Fruit fly (Drosophila melanogaster) whole organism, embryonic: ENCODE data around the gene Pvf3.

Experiments used
- B-H1 ChIP-seq: fragments of 200-800 bp; sonication (Bioruptor generic); IDR thresholded peaks from 3 replicates; pipeline ENCODE4 v1.3.6; 2022; ENCODE audit warnings: missing biosample characterization, missing genetic modification characterization
- CG10462 ChIP-seq: fragments of 200-800 bp; sonication (Bioruptor generic); optimal IDR thresholded peaks from 2 replicates; lab custom pipeline; 2016; ENCODE audit warnings: missing biosample characterization, missing genetic modification characterization
- CG12659 ChIP-seq: fragments of 200-800 bp; sonication (Bioruptor generic); optimal IDR thresholded peaks from 3 replicates; lab custom pipeline; 2017; ENCODE audit warnings: mild to moderate bottlenecking, missing biosample characterization, missing genetic modification reagents, missing genetic modification characterization
- CG15011 ChIP-seq: fragments of 200-800 bp; sonication (Bioruptor generic); optimal IDR thresholded peaks from 3 replicates; lab custom pipeline; 2018; ENCODE audit warnings: missing biosample characterization, mild to moderate bottlenecking, missing genetic modification characterization
- CG1603 ChIP-seq: fragments of 200-800 bp; sonication (Bioruptor generic); optimal IDR thresholded peaks from 2 replicates; lab custom pipeline; 2019; ENCODE audit warnings: missing biosample characterization, mild to moderate bottlenecking, missing genetic modification characterization, moderate library complexity
- CG17359 ChIP-seq: fragments of 200-800 bp; sonication (Bioruptor generic); optimal IDR thresholded peaks from 3 replicates; lab custom pipeline; 2018; ENCODE audit warnings: missing biosample characterization, mild to moderate bottlenecking, missing genetic modification characterization, moderate library complexity
- CG17912 ChIP-seq: fragments of 200-800 bp; sonication (Bioruptor generic); optimal IDR thresholded peaks from 2 replicates; lab custom pipeline; 2018; ENCODE audit warnings: missing biosample characterization, mild to moderate bottlenecking, missing genetic modification characterization
- CG18599 ChIP-seq: fragments of 200-800 bp; sonication (Bioruptor generic); optimal IDR thresholded peaks from 3 replicates; lab custom pipeline; 2017; ENCODE audit warnings: missing biosample characterization, missing genetic modification characterization, mild to moderate bottlenecking, moderate library complexity, missing genetic modification reagents
- CG32772 ChIP-seq: fragments of 200-800 bp; sonication (Bioruptor generic); IDR thresholded peaks from 2 replicates; pipeline ENCODE4 v1.3.6; 2022; ENCODE audit warnings: missing biosample characterization, missing genetic modification characterization
- CG3726 ChIP-seq: fragments of 200-800 bp; sonication (Bioruptor generic); IDR thresholded peaks from 3 replicates; pipeline ENCODE4, ENCODE4 v1.3.6; 2022; ENCODE audit warnings: missing biosample characterization, missing genetic modification characterization
- CG4707 ChIP-seq: fragments of 200-800 bp; sonication (Bioruptor generic); optimal IDR thresholded peaks from 2 replicates; lab custom pipeline; 2018; ENCODE audit warnings: missing biosample characterization, mild to moderate bottlenecking, missing genetic modification characterization, moderate library complexity
- CG6654 ChIP-seq: fragments of 200-800 bp; sonication (Bioruptor generic); optimal IDR thresholded peaks from 2 replicates; lab custom pipeline; 2017; ENCODE audit warnings: missing biosample characterization, mild to moderate bottlenecking, missing genetic modification characterization
- CG7372 ChIP-seq: fragments of 200-800 bp; sonication (Bioruptor generic); IDR thresholded peaks from 2 replicates; pipeline ENCODE4 v1.3.6; 2022; ENCODE audit warnings: missing biosample characterization, missing genetic modification characterization
- CG7839 ChIP-seq: fragments of 200-800 bp; sonication (Bioruptor generic); optimal IDR thresholded peaks from 3 replicates; lab custom pipeline; 2018; ENCODE audit warnings: missing biosample characterization, mild to moderate bottlenecking, missing genetic modification characterization, moderate library complexity
- CG8290 ChIP-seq, 3 experiments: fragments of 200-800 bp; sonication (Bioruptor generic); optimal IDR thresholded peaks; 2 replicates each; lab custom pipeline; 2016 to 2019; ENCODE audit warnings: missing biosample characterization in 3 of 3, missing genetic modification characterization in 3 of 3, mild to moderate bottlenecking in 2 of 3, moderate library complexity in 1 of 3
- CG8765 ChIP-seq: fragments of 200-800 bp; sonication (Bioruptor generic); IDR thresholded peaks from 2 replicates; pipeline ENCODE4 v1.3.6; 2022; ENCODE audit warnings: missing biosample characterization, missing genetic modification characterization
- D19A ChIP-seq: fragments of 200-800 bp; optimal IDR thresholded peaks from 3 replicates; lab custom pipeline; 2019; ENCODE audit warnings: missing biosample characterization, mild to moderate bottlenecking, missing genetic modification characterization, moderate library complexity
- Fer3 ChIP-seq: fragments of 200-800 bp; sonication (Bioruptor generic); optimal IDR thresholded peaks from 2 replicates; lab custom pipeline; 2018; ENCODE audit warnings: missing biosample characterization, mild to moderate bottlenecking, missing genetic modification characterization, moderate library complexity
- H2.0 ChIP-seq: fragments of 200-800 bp; sonication (Bioruptor generic); IDR thresholded peaks from 2 replicates; pipeline ENCODE4 v1.3.6; 2022; ENCODE audit warnings: missing biosample characterization, missing genetic modification characterization
- HmgZ ChIP-seq: fragments of 200-800 bp; sonication (Bioruptor generic); optimal IDR thresholded peaks from 2 replicates; lab custom pipeline; 2018; ENCODE audit warnings: missing biosample characterization, mild to moderate bottlenecking, missing genetic modification characterization
- MESR4 ChIP-seq: fragments of 200-800 bp; sonication (Bioruptor generic); optimal IDR thresholded peaks from 2 replicates; lab custom pipeline; 2018; ENCODE audit warnings: missing biosample characterization, mild to moderate bottlenecking, missing genetic modification characterization, moderate library complexity
- Oli ChIP-seq: fragments of 200-800 bp; sonication (Bioruptor generic); optimal IDR thresholded peaks from 2 replicates; lab custom pipeline; 2018; ENCODE audit warnings: missing biosample characterization, mild to moderate bottlenecking, missing genetic modification characterization, moderate library complexity
- Ptx1 ChIP-seq: fragments of 200-800 bp; sonication (Bioruptor generic); IDR thresholded peaks from 2 replicates; pipeline ENCODE4 v1.3.6; 2022; ENCODE audit warnings: missing biosample characterization, missing genetic modification characterization
- Sox100B ChIP-seq: fragments of 200-800 bp; sonication (Bioruptor generic); optimal IDR thresholded peaks from 3 replicates; lab custom pipeline; 2018; ENCODE audit warnings: missing biosample characterization, mild to moderate bottlenecking, missing genetic modification characterization
- Taf1 ChIP-seq: fragments of 200-800 bp; sonication (Bioruptor generic); IDR thresholded peaks from 2 replicates; pipeline ENCODE4 v1.3.6; 2022; ENCODE audit warnings: missing biosample characterization, missing genetic modification characterization
- al ChIP-seq: fragments of 200-800 bp; sonication (Bioruptor generic); IDR thresholded peaks from 2 replicates; pipeline ENCODE4 v1.3.6; 2022; ENCODE audit warnings: missing biosample characterization, missing genetic modification characterization
- amos ChIP-seq: fragments of 200-800 bp; sonication (Bioruptor generic); IDR thresholded peaks from 2 replicates; pipeline ENCODE4 v1.3.6; 2022; ENCODE audit warnings: missing biosample characterization, missing genetic modification characterization; ENCODE audit not compliant: partially characterized antibody
- chn ChIP-seq: fragments of 200-800 bp; sonication (Bioruptor generic); optimal IDR thresholded peaks from 2 replicates; lab custom pipeline; 2016; ENCODE audit warnings: missing biosample characterization, missing genetic modification characterization
- hkb ChIP-seq, 2 experiments: fragments of 200-800 bp in 1 of 2; fragments of >200 bp in 1 of 2; sonication (Bioruptor generic) in 1 of 2; IDR thresholded peaks in 1 of 2; optimal IDR thresholded peaks in 1 of 2; 2 replicates each; pipeline versions ENCODE4 v1.3.6 to Lab custom; 2017 to 2022; ENCODE audit warnings: missing biosample characterization in 1 of 2, missing genetic modification characterization in 1 of 2
- jigr1 ChIP-seq: fragments of 200-800 bp; sonication (Bioruptor generic); IDR thresholded peaks from 3 replicates; pipeline ENCODE4 v1.3.6; 2022; ENCODE audit warnings: missing biosample characterization, missing genetic modification characterization
- kah ChIP-seq: fragments of 200-800 bp; sonication (Bioruptor generic); optimal IDR thresholded peaks from 2 replicates; lab custom pipeline; 2018; ENCODE audit warnings: missing biosample characterization, mild to moderate bottlenecking, missing genetic modification characterization
- lbe ChIP-seq: fragments of 200-800 bp; sonication (Bioruptor generic); optimal IDR thresholded peaks from 2 replicates; lab custom pipeline; 2016; ENCODE audit warnings: missing biosample characterization, mild to moderate bottlenecking, missing genetic modification characterization
- lmd ChIP-seq: fragments of 200-800 bp; sonication (Bioruptor generic); IDR thresholded peaks from 2 replicates; pipeline ENCODE4 v1.3.6; 2022; ENCODE audit warnings: missing biosample characterization, missing genetic modification characterization
- maf-S ChIP-seq: fragments of 200-800 bp; sonication (Bioruptor generic); optimal IDR thresholded peaks from 2 replicates; lab custom pipeline; 2016; ENCODE audit warnings: missing biosample characterization, missing genetic modification characterization
- nom ChIP-seq: fragments of 200-800 bp; sonication (Bioruptor generic); optimal IDR thresholded peaks from 2 replicates; lab custom pipeline; 2017; ENCODE audit warnings: missing biosample characterization, missing genetic modification characterization, mild to moderate bottlenecking, moderate library complexity, missing genetic modification reagents
- org-1 ChIP-seq: fragments of 200-800 bp; sonication (Bioruptor generic); optimal IDR thresholded peaks from 2 replicates; lab custom pipeline; 2017; ENCODE audit warnings: missing biosample characterization, missing genetic modification characterization
- pan ChIP-seq, 4 experiments: fragments of >200 bp in 3 of 4; fragments of 200-800 bp in 1 of 4; sonication (Bioruptor generic) in 1 of 4; optimal IDR thresholded peaks in 3 of 4; IDR thresholded peaks in 1 of 4; 2 replicates each; pipeline versions ENCODE4 v1.3.6 to Lab custom; 2017 to 2022; ENCODE audit warnings: missing biosample characterization in 2 of 4, missing genetic modification characterization in 2 of 4, mixed read lengths in 1 of 4
- pum ChIP-seq: fragments of 200-800 bp; sonication (Bioruptor generic); optimal IDR thresholded peaks from 2 replicates; lab custom pipeline; 2016; ENCODE audit warnings: missing biosample characterization, missing genetic modification characterization
- repo ChIP-seq: fragments of 200-800 bp; sonication (Bioruptor generic); optimal IDR thresholded peaks from 2 replicates; lab custom pipeline; 2016; ENCODE audit warnings: missing biosample characterization, missing genetic modification characterization
- row ChIP-seq: fragments of 200-800 bp; sonication (Bioruptor generic); IDR thresholded peaks from 3 replicates; pipeline ENCODE4 v1.3.6; 2022; ENCODE audit warnings: missing biosample characterization, missing genetic modification characterization
- sc ChIP-seq, 3 experiments: fragments of >200 bp in 2 of 3; fragments of 200-800 bp in 1 of 3; sonication (Bioruptor generic) in 1 of 3; optimal IDR thresholded peaks; 2 replicates in 2 of 3; 3 replicates in 1 of 3; lab custom pipeline; 2017; ENCODE audit warnings: mild to moderate bottlenecking in 1 of 3, missing biosample characterization in 1 of 3, missing genetic modification characterization in 1 of 3, missing genetic modification reagents in 1 of 3
- sd ChIP-seq: fragments of 200-800 bp; sonication (Bioruptor generic); optimal IDR thresholded peaks from 3 replicates; lab custom pipeline; 2018; ENCODE audit warnings: missing biosample characterization, mild to moderate bottlenecking, missing genetic modification characterization, moderate library complexity
- sisA ChIP-seq: fragments of 200-800 bp; sonication (Bioruptor generic); IDR thresholded peaks from 2 replicates; pipeline ENCODE4 v1.3.6; 2022; ENCODE audit warnings: missing biosample characterization, missing genetic modification characterization
- sob ChIP-seq: fragments of 200-800 bp; sonication (Bioruptor generic); IDR thresholded peaks from 2 replicates; pipeline ENCODE4 v1.3.6; 2022; ENCODE audit warnings: missing biosample characterization, missing genetic modification characterization
- sug ChIP-seq: fragments of 200-800 bp; optimal IDR thresholded peaks from 2 replicates; lab custom pipeline; 2019; ENCODE audit warnings: missing biosample characterization, mild to moderate bottlenecking, missing genetic modification characterization, moderate library complexity
- unpg ChIP-seq: fragments of 200-800 bp; sonication (Bioruptor generic); optimal IDR thresholded peaks from 3 replicates; lab custom pipeline; 2018; ENCODE audit warnings: missing biosample characterization, mild to moderate bottlenecking, missing genetic modification characterization, moderate library complexity
- vvl ChIP-seq: fragments of 200-800 bp; sonication (Bioruptor generic); IDR thresholded peaks from 2 replicates; pipeline ENCODE4 v1.3.6; 2022; ENCODE audit warnings: missing biosample characterization, missing genetic modification characterization
- yki ChIP-seq: fragments of >200 bp; optimal IDR thresholded peaks from 3 replicates; lab custom pipeline; 2018

Pvf3 gene

dm6 chr2L:7094303-7094702 is 63.2 kb downstream of the Pvf3 start:
- TF ChIP-seq pan (optimal IDR thresholded peaks at IDR 0.05; lab: Kevin White, UChicago) (no peak), pan (GFP tag; optimal IDR thresholded peaks at IDR 0.05 in 1 of 2, IDR thresholded peaks at IDR 0.05 in 1 of 2) (no peak), row (GFP tag; lab: Robert Waterston, UW) (0 out of 3 replicates have a peak, but pooled peaks have one; percentile 26)

- TF ChIP-seq sisA (GFP tag; lab: Robert Waterston, UW) (no peak), CG10462 (no peak), sc (optimal IDR thresholded peaks at IDR 0.05; lab: Kevin White, UChicago) (no peak), sc (GFP tag; optimal IDR thresholded peaks at IDR 0.05; lab: Kevin White, UChicago) (no peak), CG6654 (GFP tag; lab: Kevin White, UChicago) (no peak), al (GFP tag; lab: Robert Waterston, UW) (no peak), CG7372 (GFP tag; lab: Robert Waterston, UW) (no peak), CG12659 (no peak), repo (GFP tag; lab: Kevin White, UChicago) (no peak), CG4707 (no peak), H2.0 (GFP tag; lab: Robert Waterston, UW) (no peak), sd (tag; lab: Kevin White, UChicago) (no peak), CG17359 (tag; lab: Kevin White, UChicago) (peak; percentile 3), jigr1 (GFP tag; lab: Robert Waterston, UW) (no peak), Taf1 (GFP tag; lab: Robert Waterston, UW) (no peak), Oli (tag; lab: Kevin White, UChicago) (peak; percentile 16), chn (GFP tag; lab: Kevin White, UChicago) (no peak), CG32772 (GFP tag; lab: Robert Waterston, UW) (no peak), amos (GFP tag; lab: Robert Waterston, UW) (no peak), lmd (GFP tag; lab: Robert Waterston, UW) (0 out of 2 replicates have a peak, but pooled peaks have one; percentile 23), CG7839 (peak; percentile 44), CG15011 (GFP tag; lab: Kevin White, UChicago) (no peak), D19A (tag; lab: Kevin White, UChicago) (peak; percentile 60), maf-S (GFP tag; lab: Kevin White, UChicago) (no peak), yki (lab: Kevin White, UChicago) (no peak), CG1603 (tag; lab: Kevin White, UChicago) (no peak), CG3726 (GFP tag; lab: Robert Waterston, UW) (no peak), Sox100B (GFP tag; lab: Kevin White, UChicago) (no peak), nom (GFP tag; lab: Kevin White, UChicago) (no peak), vvl (peak; percentile 44; the same call in 1 of the 2 replicates), HmgZ (no peak), Fer3 (tag; lab: Kevin White, UChicago) (no peak), CG17912 (GFP tag; lab: Kevin White, UChicago) (no peak), CG18599 (GFP tag; lab: Kevin White, UChicago) (peak; percentile 41), B-H1 (GFP tag; lab: Robert Waterston, UW) (no peak), CG8290 (GFP tag; optimal IDR thresholded peaks at IDR 0.05; lab: Kevin White, UChicago) (no peak), CG8290 (tag; optimal IDR thresholded peaks at IDR 0.05; lab: Kevin White, UChicago) (no peak), unpg (GFP tag; lab: Kevin White, UChicago) (peak; percentile 47), Ptx1 (GFP tag; lab: Robert Waterston, UW) (peak; percentile 44; the same call in 1 of the 2 replicates), kah (GFP tag; lab: Kevin White, UChicago) (no peak), org-1 (no peak), lbe (no peak), hkb (optimal IDR thresholded peaks at IDR 0.05; lab: Kevin White, UChicago) (no peak), hkb (GFP tag; IDR thresholded peaks at IDR 0.05; lab: Robert Waterston, UW) (peak; percentile 63), pum (GFP tag; lab: Kevin White, UChicago) (no peak), sug (tag; lab: Kevin White, UChicago) (no peak), CG8765 (GFP tag; lab: Robert Waterston, UW) (no peak), MESR4 (no peak), sob (GFP tag; lab: Robert Waterston, UW) (0 out of 2 replicates have a peak, but pooled peaks have one; percentile 17)
Observed at dm6 chr2L:7090922-7091321, 66.6 kb downstream of the Pvf3 start.
